Worm (Caenorhabditis elegans): ENCODE measurements around the gene Y39B6A.33.
"Not testable (repeated sequence)": the region's sequence is repeated elsewhere in the genome, so short reads cannot be mapped to it uniquely, and the experiment has no call there.

ce11 chrV:18984656-18985055, 17.1 kb upstream of the Y39B6A.33 start:
- not testable (repeated sequence) for TF ChIP-seq tab-1, ztf-23, flt-1, ztf-29 (GFP tag; IDR thresholded peaks at IDR 0.05)
- TF ChIP-seq T22C8.4 (GFP tag; IDR thresholded peaks at IDR 0.05), result peak; percentile 19
